Worm (Caenorhabditis elegans) whole organism, early embryonic: ENCODE data around the gene comt-3.

ENCODE experiments used
- B0310.2 ChIP-seq: sonication (generic microtip); optimal IDR thresholded peaks from 2 replicates; lab custom pipeline; 2016; ENCODE audit warnings: mild to moderate bottlenecking, missing genetic modification characterization, missing compliant biosample characterization
- F13C5.2 ChIP-seq: sonication (generic microtip); optimal IDR thresholded peaks from 2 replicates; lab custom pipeline; 2017; ENCODE audit warnings: mild to moderate bottlenecking, missing genetic modification characterization, inconsistent platforms, missing compliant biosample characterization
- ama-1 ChIP-seq: fragments of 150-350 bp; optimal IDR thresholded peaks from 2 replicates; lab custom pipeline; 2014
- ceh-13 ChIP-seq: fragments of 200-800 bp; sonication (Bioruptor generic); optimal IDR thresholded peaks from 2 replicates; lab custom pipeline; 2018; ENCODE audit warnings: mild to moderate bottlenecking, missing genetic modification characterization, missing compliant biosample characterization
- ets-7 ChIP-seq: sonication (generic microtip); optimal IDR thresholded peaks from 2 replicates; lab custom pipeline; 2016; ENCODE audit warnings: missing genotype, missing genetic modification characterization, missing compliant biosample characterization
- flt-1 ChIP-seq: fragments of 200-800 bp; sonication (Bioruptor generic); IDR thresholded peaks from 2 replicates; pipeline ENCODE4 v1.3.6; 2022; ENCODE audit warnings: missing genetic modification characterization, missing compliant biosample characterization
- hmbx-1 ChIP-seq: sonication (generic microtip); optimal IDR thresholded peaks from 2 replicates; lab custom pipeline; 2016; ENCODE audit warnings: mild to moderate bottlenecking, missing genetic modification characterization, missing compliant biosample characterization
- hmg-4 ChIP-seq: fragments of 200-800 bp; sonication (Bioruptor generic); optimal IDR thresholded peaks from 2 replicates; lab custom pipeline; 2018; ENCODE audit warnings: mild to moderate bottlenecking, missing genetic modification characterization, missing compliant biosample characterization
- hnd-1 ChIP-seq: sonication (generic microtip); optimal IDR thresholded peaks from 2 replicates; lab custom pipeline; 2016; ENCODE audit warnings: missing genetic modification characterization, missing compliant biosample characterization
- pes-1 ChIP-seq: fragments of 200-800 bp; sonication (Bioruptor generic); IDR thresholded peaks from 2 replicates; pipeline ENCODE4 v1.3.6; 2022; ENCODE audit warnings: missing genetic modification reagents, missing genetic modification characterization, missing compliant biosample characterization
- scrt-1 ChIP-seq: fragments of 200-800 bp; sonication (Bioruptor generic); IDR thresholded peaks from 2 replicates; pipeline ENCODE4 v1.3.6; 2022; ENCODE audit warnings: missing genetic modification characterization, missing compliant biosample characterization
- sea-1 ChIP-seq: fragments of 200-800 bp; sonication (Bioruptor generic); conservative IDR thresholded peaks from 2 replicates; pipeline ENCODE4 v1.3.6; 2022; ENCODE audit warnings: missing genetic modification characterization, missing compliant biosample characterization
- tbx-11 ChIP-seq: fragments of 200-800 bp; sonication (Bioruptor generic); IDR thresholded peaks from 2 replicates; pipeline ENCODE4 v1.3.6; 2022; ENCODE audit warnings: missing genetic modification characterization, missing compliant biosample characterization
- tra-4 ChIP-seq: sonication (generic microtip); optimal IDR thresholded peaks from 2 replicates; lab custom pipeline; 2017; ENCODE audit warnings: missing genetic modification characterization, missing compliant biosample characterization

ce11 chrV:2095204-2095603, 37.9 kb downstream of the comt-3 start, which contains the start of gene F36F12.2:
- no peak for TF ChIP-seq ama-1
- no peak for TF ChIP-seq F13C5.2
- TF ChIP-seq B0310.2 (tag; lab: Kevin White, UChicago), result no peak
- TF ChIP-seq ets-7 (tag; lab: Kevin White, UChicago), result no peak
- no peak for TF ChIP-seq sea-1 (GFP tag; lab: Robert Waterston, UW)
- no peak for TF ChIP-seq scrt-1 (GFP tag; lab: Robert Waterston, UW)
- no peak for TF ChIP-seq flt-1 (GFP tag; lab: Robert Waterston, UW)
- TF ChIP-seq hnd-1, result no peak
- TF ChIP-seq hmbx-1, result no peak
- TF ChIP-seq ceh-13 (GFP tag; lab: Kevin White, UChicago), result no peak
- TF ChIP-seq tbx-11 (GFP tag; lab: Robert Waterston, UW), result no peak
- TF ChIP-seq hmg-4, result no peak
- TF ChIP-seq tra-4 (tag; lab: Kevin White, UChicago), result no peak
- no peak for TF ChIP-seq pes-1 (GFP tag; lab: Robert Waterston, UW)
